Fruit fly (Drosophila melanogaster) whole organism, embryonic: ENCODE measurements around the gene Ac76E.
A peak's percentile ranks its signal among the peaks of the same experiment; 100 is the strongest.

Experiments
- CG10565 ChIP-seq: fragments of 200-800 bp; sonication (Bioruptor generic); optimal IDR thresholded peaks from 3 replicates; lab custom pipeline; 2016; ENCODE audit warnings: missing biosample characterization, mild to moderate bottlenecking, missing genetic modification characterization
- CG11695 ChIP-seq: fragments of 200-800 bp; sonication (Bioruptor generic); IDR thresholded peaks from 3 replicates; pipeline ENCODE4 v1.3.6; 2022; ENCODE audit warnings: missing biosample characterization, missing genetic modification characterization
- CG11723 ChIP-seq: fragments of 200-800 bp; sonication (Bioruptor generic); optimal IDR thresholded peaks from 2 replicates; lab custom pipeline; 2017; ENCODE audit warnings: missing biosample characterization, mild to moderate bottlenecking, missing genetic modification characterization
- CG12942 ChIP-seq: fragments of 200-800 bp; sonication (Bioruptor generic); optimal IDR thresholded peaks from 3 replicates; lab custom pipeline; 2016; ENCODE audit warnings: missing biosample characterization, missing genetic modification characterization
- CG30403 ChIP-seq: fragments of 200-800 bp; sonication (Bioruptor generic); optimal IDR thresholded peaks from 3 replicates; lab custom pipeline; 2016; ENCODE audit warnings: missing biosample characterization, missing genetic modification characterization
- CG31365 ChIP-seq: fragments of 200-800 bp; sonication (Bioruptor generic); optimal IDR thresholded peaks from 2 replicates; lab custom pipeline; 2018; ENCODE audit warnings: missing biosample characterization, mild to moderate bottlenecking, missing genetic modification characterization
- CG3281 ChIP-seq: fragments of 200-800 bp; sonication (Bioruptor generic); optimal IDR thresholded peaks from 3 replicates; lab custom pipeline; 2017; ENCODE audit warnings: missing biosample characterization, mild to moderate bottlenecking, missing genetic modification characterization
- CG3726 ChIP-seq: fragments of 200-800 bp; sonication (Bioruptor generic); IDR thresholded peaks from 3 replicates; pipeline ENCODE4, ENCODE4 v1.3.6; 2022; ENCODE audit warnings: missing biosample characterization, missing genetic modification characterization
- CG5180 ChIP-seq: fragments of 200-800 bp; sonication (Bioruptor generic); optimal IDR thresholded peaks from 3 replicates; lab custom pipeline; 2017; ENCODE audit warnings: missing biosample characterization, missing genetic modification characterization, mild to moderate bottlenecking, moderate library complexity, missing genetic modification reagents
- CG6813 ChIP-seq: fragments of 200-800 bp; sonication (Bioruptor generic); optimal IDR thresholded peaks from 2 replicates; lab custom pipeline; 2017; ENCODE audit warnings: missing biosample characterization, missing genetic modification characterization, mild to moderate bottlenecking, moderate library complexity, missing genetic modification reagents
- CG7745 ChIP-seq: fragments of 200-800 bp; sonication (Bioruptor generic); optimal IDR thresholded peaks from 2 replicates; lab custom pipeline; 2018; ENCODE audit warnings: missing biosample characterization, mild to moderate bottlenecking, missing genetic modification characterization, moderate library complexity
- CG7786 ChIP-seq: fragments of 200-800 bp; sonication (Bioruptor generic); optimal IDR thresholded peaks from 2 replicates; lab custom pipeline; 2016; ENCODE audit warnings: missing biosample characterization, missing genetic modification characterization
- CG9876 ChIP-seq: fragments of 200-800 bp; sonication (Bioruptor generic); optimal IDR thresholded peaks from 2 replicates; lab custom pipeline; 2016; ENCODE audit warnings: missing biosample characterization, missing genetic modification characterization
- CG9932 ChIP-seq: fragments of 200-800 bp; sonication (Bioruptor generic); IDR thresholded peaks from 2 replicates; pipeline ENCODE4 v1.3.6; 2022; ENCODE audit warnings: missing biosample characterization, missing genetic modification characterization
- CHES-1-like ChIP-seq: fragments of 200-800 bp; sonication (Bioruptor generic); optimal IDR thresholded peaks from 2 replicates; lab custom pipeline; 2016; ENCODE audit warnings: missing biosample characterization, missing genetic modification characterization
- CkIIα-i1 ChIP-seq: fragments of 200-800 bp; sonication (Bioruptor generic); IDR thresholded peaks from 2 replicates; pipeline ENCODE4 v1.3.6; 2022; ENCODE audit warnings: missing biosample characterization, missing genetic modification characterization
- CrebB ChIP-seq: fragments of 200-800 bp; sonication (Bioruptor generic); optimal IDR thresholded peaks from 3 replicates; lab custom pipeline; 2018; ENCODE audit warnings: missing biosample characterization, mild to moderate bottlenecking, missing genetic modification characterization
- E2f1 ChIP-seq: fragments of 200-800 bp; sonication (Bioruptor generic); IDR thresholded peaks from 2 replicates; pipeline ENCODE4 v1.3.6; 2022; ENCODE audit warnings: missing biosample characterization, missing genetic modification characterization
- H15 ChIP-seq: fragments of 200-800 bp; sonication (Bioruptor generic); IDR thresholded peaks from 3 replicates; pipeline ENCODE4 v1.3.6; 2022; ENCODE audit warnings: missing biosample characterization, missing genetic modification characterization
- HLH54F ChIP-seq: fragments of 200-800 bp; sonication (Bioruptor generic); optimal IDR thresholded peaks from 3 replicates; lab custom pipeline; 2016; ENCODE audit warnings: missing biosample characterization, missing genetic modification characterization
- Hey ChIP-seq: fragments of 200-800 bp; sonication (Bioruptor generic); optimal IDR thresholded peaks from 3 replicates; lab custom pipeline; 2018; ENCODE audit warnings: missing biosample characterization, mild to moderate bottlenecking, missing genetic modification characterization
- Hr3 ChIP-seq: fragments of 200-800 bp; sonication (Bioruptor generic); optimal IDR thresholded peaks from 3 replicates; lab custom pipeline; 2016; ENCODE audit warnings: missing biosample characterization, missing genetic modification characterization
- Hr39 ChIP-seq: fragments of >200 bp; optimal IDR thresholded peaks from 2 replicates; lab custom pipeline; 2017
- Mad ChIP-seq: fragments of 200-800 bp; sonication (Bioruptor generic); optimal IDR thresholded peaks from 2 replicates; lab custom pipeline; 2016; ENCODE audit warnings: missing biosample characterization, missing genetic modification characterization
- Med ChIP-seq: fragments of 200-800 bp; sonication (Bioruptor generic); peaks from one replicate; lab custom pipeline; 2016; ENCODE audit warnings: missing biosample characterization, missing genetic modification characterization, mild to moderate bottlenecking, inconsistent platforms, moderate library complexity
- NC2β ChIP-seq: fragments of 200-800 bp; sonication (Bioruptor generic); optimal IDR thresholded peaks from 2 replicates; lab custom pipeline; 2016; ENCODE audit warnings: missing biosample characterization, missing genetic modification characterization
- Nf-YA ChIP-seq: fragments of 200-800 bp; sonication (Bioruptor generic); IDR thresholded peaks from 2 replicates; pipeline ENCODE4 v1.3.6; 2022; ENCODE audit warnings: missing biosample characterization, missing genetic modification characterization
- TFAM ChIP-seq: fragments of 200-800 bp; sonication (Bioruptor generic); optimal IDR thresholded peaks from 2 replicates; lab custom pipeline; 2017; ENCODE audit warnings: missing biosample characterization, missing genetic modification characterization, inconsistent platforms
- Trl ChIP-seq, 3 experiments: fragments of >200 bp in 2 of 3; fragments of 200-800 bp in 1 of 3; sonication (Bioruptor generic) in 1 of 3; optimal IDR thresholded peaks; 2 replicates in 1 of 3; 3 replicates in 2 of 3; lab custom pipeline; 2016 to 2017; ENCODE audit warnings: missing biosample characterization in 1 of 3, missing genetic modification characterization in 1 of 3
- bigmax ChIP-seq: fragments of 200-800 bp; sonication (Bioruptor generic); optimal IDR thresholded peaks from 2 replicates; lab custom pipeline; 2018; ENCODE audit warnings: missing biosample characterization, mild to moderate bottlenecking, missing genetic modification characterization
- br ChIP-seq: fragments of >200 bp; optimal IDR thresholded peaks from 2 replicates; lab custom pipeline; 2017
- ci ChIP-seq: fragments of 200-800 bp; sonication (Bioruptor generic); IDR thresholded peaks from 3 replicates; pipeline ENCODE4 v1.3.6; 2022; ENCODE audit warnings: missing biosample characterization, missing genetic modification characterization
- crc ChIP-seq: fragments of 200-800 bp; sonication (Bioruptor generic); optimal IDR thresholded peaks from 2 replicates; lab custom pipeline; 2016; ENCODE audit warnings: missing biosample characterization, missing genetic modification characterization
- en ChIP-seq: fragments of 200-800 bp; sonication (Bioruptor generic); optimal IDR thresholded peaks from 2 replicates; lab custom pipeline; 2016; ENCODE audit warnings: missing biosample characterization, missing genetic modification characterization
- gcm2 ChIP-seq: fragments of 200-800 bp; sonication (Bioruptor generic); optimal IDR thresholded peaks from 2 replicates; lab custom pipeline; 2016; ENCODE audit warnings: missing biosample characterization, missing genetic modification characterization
- inv ChIP-seq: fragments of 200-800 bp; sonication (Bioruptor generic); IDR thresholded peaks from 2 replicates; pipeline ENCODE4 v1.3.6; 2022; ENCODE audit warnings: missing biosample characterization, missing genetic modification characterization; ENCODE audit not compliant: partially characterized antibody
- lbe ChIP-seq: fragments of 200-800 bp; sonication (Bioruptor generic); optimal IDR thresholded peaks from 2 replicates; lab custom pipeline; 2016; ENCODE audit warnings: missing biosample characterization, mild to moderate bottlenecking, missing genetic modification characterization
- nau ChIP-seq: fragments of 200-800 bp; sonication (Bioruptor generic); optimal IDR thresholded peaks from 3 replicates; lab custom pipeline; 2017; ENCODE audit warnings: missing biosample characterization, mild to moderate bottlenecking, missing genetic modification characterization, missing genetic modification reagents
- rib ChIP-seq: fragments of 200-800 bp; sonication (Bioruptor generic); IDR thresholded peaks from 2 replicates; pipeline ENCODE4 v1.3.6; 2022; ENCODE audit warnings: missing biosample characterization, missing genetic modification characterization
- sd ChIP-seq: fragments of 200-800 bp; sonication (Bioruptor generic); optimal IDR thresholded peaks from 3 replicates; lab custom pipeline; 2018; ENCODE audit warnings: missing biosample characterization, mild to moderate bottlenecking, missing genetic modification characterization, moderate library complexity
- sim ChIP-seq: fragments of 200-800 bp; sonication (Bioruptor generic); IDR thresholded peaks from 2 replicates; pipeline ENCODE4 v1.3.6; 2022; ENCODE audit warnings: missing biosample characterization, missing genetic modification characterization
- sisA ChIP-seq: fragments of 200-800 bp; sonication (Bioruptor generic); IDR thresholded peaks from 2 replicates; pipeline ENCODE4 v1.3.6; 2022; ENCODE audit warnings: missing biosample characterization, missing genetic modification characterization
- slbo ChIP-seq: fragments of 200-800 bp; sonication (Bioruptor generic); IDR thresholded peaks from 2 replicates; pipeline ENCODE4 v1.3.6; 2022; ENCODE audit warnings: missing biosample characterization, missing genetic modification characterization
- stwl ChIP-seq: fragments of 200-800 bp; sonication (Bioruptor generic); optimal IDR thresholded peaks from 3 replicates; lab custom pipeline; 2018; ENCODE audit warnings: missing biosample characterization, mild to moderate bottlenecking, missing genetic modification characterization, moderate library complexity
- tio ChIP-seq: fragments of 200-800 bp; sonication (Bioruptor generic); optimal IDR thresholded peaks from 2 replicates; lab custom pipeline; 2017; ENCODE audit warnings: missing biosample characterization, missing genetic modification characterization, inconsistent platforms
- unpg ChIP-seq: fragments of 200-800 bp; sonication (Bioruptor generic); optimal IDR thresholded peaks from 3 replicates; lab custom pipeline; 2018; ENCODE audit warnings: missing biosample characterization, mild to moderate bottlenecking, missing genetic modification characterization, moderate library complexity
- z ChIP-seq: fragments of 200-800 bp; sonication (Bioruptor generic); IDR thresholded peaks from 3 replicates; pipeline ENCODE4 v1.3.6; 2022; ENCODE audit warnings: missing biosample characterization, missing genetic modification characterization
- zen2 ChIP-seq: fragments of 200-800 bp; sonication (Bioruptor generic); IDR thresholded peaks from 3 replicates; pipeline ENCODE4 v1.3.6; 2022; ENCODE audit warnings: missing biosample characterization, missing genetic modification characterization; ENCODE audit not compliant: partially characterized antibody
- zfh2 ChIP-seq: fragments of 200-800 bp; sonication (Bioruptor generic); optimal IDR thresholded peaks from 2 replicates; lab custom pipeline; 2016; ENCODE audit warnings: missing biosample characterization, missing genetic modification characterization

Gene Ac76E

DNA sequence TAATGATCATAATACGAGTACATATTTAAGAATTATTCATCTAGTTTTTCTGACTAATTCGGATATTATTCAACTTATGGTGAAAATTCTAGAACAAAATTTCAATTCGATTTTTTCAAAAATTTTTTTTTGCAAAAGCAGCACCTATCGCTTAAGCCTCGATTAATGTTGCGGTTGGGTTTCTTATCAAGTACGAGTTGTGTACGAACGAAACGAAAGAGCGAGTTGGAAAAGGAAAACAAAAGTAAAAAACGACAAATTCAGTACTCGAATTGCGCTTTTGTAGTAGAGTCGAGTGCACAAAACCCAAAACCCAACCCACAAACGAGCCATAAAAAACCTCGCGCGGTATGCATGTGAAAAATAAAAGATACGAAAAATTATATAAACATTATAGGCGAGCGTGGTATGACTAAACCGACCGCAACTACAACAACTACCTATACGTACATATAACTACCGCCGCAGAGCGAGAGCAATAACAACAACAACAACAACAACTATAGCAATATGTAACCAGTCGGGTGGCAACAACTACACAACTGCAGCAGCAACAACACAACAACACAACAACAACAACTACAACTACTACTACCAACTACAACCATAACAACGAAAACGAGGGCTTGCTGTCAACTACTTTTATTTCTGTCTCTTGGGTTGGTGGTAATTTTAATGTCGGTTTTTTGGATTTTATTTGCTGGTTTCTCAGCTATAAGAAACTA lies 34.5 kb upstream of the Ac76E start (continued):
- TF ChIP-seq CG5180 (GFP tag; lab: Kevin White, UChicago) (no peak), zen2 (GFP tag; lab: Robert Waterston, UW) (no peak), unpg (GFP tag; lab: Kevin White, UChicago) (no peak)

dm6 chr3L:19905427-19905826 lies 33.7 kb upstream of the Ac76E start:
- no peak for TF ChIP-seq zen2 (GFP tag; lab: Robert Waterston, UW)
- no peak for TF ChIP-seq CG6813 (GFP tag; lab: Kevin White, UChicago)
- no peak for TF ChIP-seq en (GFP tag; lab: Kevin White, UChicago)
- no peak for TF ChIP-seq sd (tag; lab: Kevin White, UChicago)
- TF ChIP-seq HLH54F: peak; percentile 17
- no peak for TF ChIP-seq bigmax
- no peak for TF ChIP-seq CG11723 (GFP tag; lab: Kevin White, UChicago)
- TF ChIP-seq Hr39 (lab: Kevin White, UChicago): no peak
- no peak for TF ChIP-seq Trl (optimal IDR thresholded peaks at IDR 0.05; lab: Kevin White, UChicago)
- TF ChIP-seq Trl (GFP tag; optimal IDR thresholded peaks at IDR 0.05; lab: Kevin White, UChicago): peak; percentile 4
- TF ChIP-seq slbo (GFP tag; lab: Robert Waterston, UW): peak; percentile 54
- no peak for TF ChIP-seq CG31365 (tag; lab: Kevin White, UChicago)
- no peak for TF ChIP-seq stwl (tag; lab: Kevin White, UChicago)
- no peak for TF ChIP-seq CG7745 (tag; lab: Kevin White, UChicago)
- TF ChIP-seq CG30403 (GFP tag; lab: Kevin White, UChicago): peak; percentile 28
- TF ChIP-seq nau: no peak
- 0 out of 3 replicates have a peak, but pooled peaks have one; percentile 8 for TF ChIP-seq CG11695 (GFP tag; lab: Robert Waterston, UW)
- no peak for TF ChIP-seq CG3726
- no peak for TF ChIP-seq CrebB (tag; lab: Kevin White, UChicago)
- peak; percentile 80 for TF ChIP-seq Med (GFP tag; lab: Kevin White, UChicago)
- TF ChIP-seq lbe (GFP tag; lab: Kevin White, UChicago): no peak
- TF ChIP-seq zfh2 (GFP tag; lab: Kevin White, UChicago): peak; percentile 31
- no peak for TF ChIP-seq gcm2 (GFP tag; lab: Kevin White, UChicago)
- peak; percentile 46; the same call in 1 of the 3 replicates for TF ChIP-seq ci
- TF ChIP-seq CkIIα-i1 (GFP tag; lab: Robert Waterston, UW): no peak
- TF ChIP-seq CHES-1-like (GFP tag; lab: Kevin White, UChicago): peak; percentile 26
- no peak for TF ChIP-seq sim (GFP tag; lab: Robert Waterston, UW)
- TF ChIP-seq crc (GFP tag; lab: Kevin White, UChicago): no peak
- no peak for TF ChIP-seq inv (GFP tag; lab: Robert Waterston, UW)
- TF ChIP-seq tio (GFP tag; lab: Kevin White, UChicago): peak; percentile 39
- no peak for TF ChIP-seq H15
- TF ChIP-seq Hr3 (GFP tag; lab: Kevin White, UChicago): peak; percentile 12
- TF ChIP-seq Hey (tag; lab: Kevin White, UChicago): no peak
- TF ChIP-seq CG10565 (GFP tag; lab: Kevin White, UChicago): no peak
- TF ChIP-seq E2f1 (GFP tag; lab: Robert Waterston, UW): no peak
- TF ChIP-seq CG9876 (GFP tag; lab: Kevin White, UChicago): no peak
- TF ChIP-seq Nf-YA (GFP tag; lab: Robert Waterston, UW): no peak
- no peak for TF ChIP-seq CG3281 (GFP tag; lab: Kevin White, UChicago)
- TF ChIP-seq sisA (GFP tag; lab: Robert Waterston, UW): no peak
- peak; percentile 41 for TF ChIP-seq CG9932
- TF ChIP-seq CG7786 (GFP tag; lab: Kevin White, UChicago): peak; percentile 24
- TF ChIP-seq z: no peak
- no peak for TF ChIP-seq TFAM (GFP tag; lab: Kevin White, UChicago)
- no peak for TF ChIP-seq NC2β (GFP tag; lab: Kevin White, UChicago)
- TF ChIP-seq br (lab: Kevin White, UChicago): no peak
- no peak for TF ChIP-seq rib
- TF ChIP-seq CG12942 (GFP tag; lab: Kevin White, UChicago): no peak
- TF ChIP-seq Mad (GFP tag; lab: Kevin White, UChicago): no peak
